Worm (Caenorhabditis elegans) whole organism, L2 larva: ENCODE data around the gene taf-11.1.
A peak's percentile ranks its signal among the peaks of the same experiment; 100 is the strongest.

ENCODE experiments used
- C34F6.9 ChIP-seq: fragments of 150-350 bp; optimal IDR thresholded peaks from 2 replicates; lab custom pipeline; 2014; ENCODE audit warnings: missing biosample characterization, missing genetic modification characterization
- F13H6.1 ChIP-seq: sonication (generic microtip); optimal IDR thresholded peaks from 2 replicates; lab custom pipeline; 2016; ENCODE audit warnings: missing genetic modification characterization, missing compliant biosample characterization
- R02D3.7 ChIP-seq: fragments of 150-350 bp; optimal IDR thresholded peaks from 2 replicates; lab custom pipeline; 2014; ENCODE audit warnings: missing biosample characterization, missing genetic modification characterization
- ZK546.5 ChIP-seq: sonication (generic microtip); optimal IDR thresholded peaks from 2 replicates; lab custom pipeline; 2017; ENCODE audit warnings: missing biosample characterization, missing genetic modification characterization
- ama-1 ChIP-seq: fragments of 150-350 bp; optimal IDR thresholded peaks from 2 replicates; lab custom pipeline; 2018; ENCODE audit warnings: inconsistent platforms
- blmp-1 ChIP-seq: sonication (generic microtip); optimal IDR thresholded peaks from 2 replicates; lab custom pipeline; 2017; ENCODE audit warnings: missing genetic modification characterization, mild to moderate bottlenecking, missing compliant biosample characterization, antibody characterized with exemption, moderate library complexity; ENCODE audit not compliant: insufficient read depth
- ceh-16 ChIP-seq: fragments of 150-350 bp; optimal IDR thresholded peaks from 2 replicates; lab custom pipeline; 2014; ENCODE audit warnings: missing biosample characterization, missing genetic modification characterization
- ceh-82 ChIP-seq: fragments of 150-350 bp; optimal IDR thresholded peaks from 2 replicates; lab custom pipeline; 2014; ENCODE audit warnings: missing biosample characterization, missing genetic modification characterization
- crh-2 ChIP-seq: sonication (generic microtip); optimal IDR thresholded peaks from 2 replicates; lab custom pipeline; 2017; ENCODE audit warnings: missing biosample characterization, missing genetic modification characterization
- dmd-4 ChIP-seq: sonication (generic microtip); optimal IDR thresholded peaks from 2 replicates; lab custom pipeline; 2017; ENCODE audit warnings: missing biosample characterization, missing genetic modification characterization
- egl-27 ChIP-seq: sonication (generic microtip); optimal IDR thresholded peaks from 3 replicates; lab custom pipeline; 2017; ENCODE audit warnings: missing biosample characterization, missing genetic modification reagents, missing genetic modification characterization
- elt-1 ChIP-seq: fragments of 150-350 bp; optimal IDR thresholded peaks from 2 replicates; lab custom pipeline; 2014; ENCODE audit warnings: missing biosample characterization, missing genetic modification characterization
- elt-3 ChIP-seq: sonication (generic microtip); optimal IDR thresholded peaks from 2 replicates; lab custom pipeline; 2017; ENCODE audit warnings: missing biosample characterization, missing genetic modification characterization
- fos-1 ChIP-seq: fragments of 150-350 bp; optimal IDR thresholded peaks from 2 replicates; lab custom pipeline; 2014; ENCODE audit warnings: missing biosample characterization, missing genetic modification characterization
- gmeb-1 ChIP-seq: fragments of 150-350 bp; optimal IDR thresholded peaks from 2 replicates; lab custom pipeline; 2014; ENCODE audit warnings: missing biosample characterization, missing genetic modification characterization
- lin-11 ChIP-seq: fragments of 150-350 bp; sonication (generic microtip); optimal IDR thresholded peaks from 2 replicates; lab custom pipeline; 2014; ENCODE audit warnings: missing biosample characterization, missing genetic modification characterization, inconsistent platforms, mixed read lengths
- lin-13 ChIP-seq: fragments of 150-350 bp; optimal IDR thresholded peaks from 2 replicates; lab custom pipeline; 2014; ENCODE audit warnings: missing biosample characterization, missing genetic modification reagents, missing genetic modification characterization
- lin-39 ChIP-seq: fragments of 150-350 bp; optimal IDR thresholded peaks from 2 replicates; lab custom pipeline; 2014; ENCODE audit warnings: missing biosample characterization, missing genetic modification reagents, missing genetic modification characterization
- lsy-2 ChIP-seq, 2 experiments: fragments of 150-350 bp in 1 of 2; sonication (generic microtip) in 1 of 2; optimal IDR thresholded peaks; 2 replicates each; lab custom pipeline; 2014 to 2017; ENCODE audit warnings: missing biosample characterization in 2 of 2, missing genetic modification characterization in 2 of 2
- mab-5 ChIP-seq: fragments of 150-350 bp; optimal IDR thresholded peaks from 2 replicates; lab custom pipeline; 2014; ENCODE audit warnings: missing biosample characterization, missing genetic modification characterization
- nhr-10 ChIP-seq: sonication (generic microtip); optimal IDR thresholded peaks from 2 replicates; lab custom pipeline; 2017; ENCODE audit warnings: missing biosample characterization, missing genetic modification characterization
- nhr-11 ChIP-seq: fragments of 150-350 bp; optimal IDR thresholded peaks from 2 replicates; lab custom pipeline; 2014; ENCODE audit warnings: missing biosample characterization, missing genetic modification characterization
- nhr-129 ChIP-seq: fragments of 150-350 bp; optimal IDR thresholded peaks from 2 replicates; lab custom pipeline; 2014; ENCODE audit warnings: missing biosample characterization, missing genetic modification characterization
- nhr-21 ChIP-seq: fragments of 150-350 bp; optimal IDR thresholded peaks from 2 replicates; lab custom pipeline; 2014; ENCODE audit warnings: missing biosample characterization, missing genetic modification characterization
- nhr-25 ChIP-seq: fragments of 150-350 bp; sonication (generic microtip); optimal IDR thresholded peaks from 3 replicates; lab custom pipeline; 2014; ENCODE audit warnings: missing biosample characterization, missing genetic modification characterization
- nhr-6 ChIP-seq: fragments of 150-350 bp; optimal IDR thresholded peaks from 2 replicates; lab custom pipeline; 2014; ENCODE audit warnings: missing biosample characterization, missing genetic modification characterization
- nhr-77 ChIP-seq: fragments of 150-350 bp; optimal IDR thresholded peaks from 2 replicates; lab custom pipeline; 2014; ENCODE audit warnings: missing biosample characterization, missing genetic modification characterization
- sem-4 ChIP-seq: fragments of 150-350 bp; optimal IDR thresholded peaks from 2 replicates; lab custom pipeline; 2014; ENCODE audit warnings: missing biosample characterization, missing genetic modification reagents, missing genetic modification characterization
- skn-1 ChIP-seq: sonication (generic microtip); optimal IDR thresholded peaks from 2 replicates; lab custom pipeline; 2017; ENCODE audit warnings: missing biosample characterization, missing genetic modification characterization
- sma-3 ChIP-seq: sonication (generic microtip); optimal IDR thresholded peaks from 2 replicates; lab custom pipeline; 2016; ENCODE audit warnings: missing genetic modification reagents, missing genetic modification characterization, missing compliant biosample characterization
- sma-9 ChIP-seq, 2 experiments: fragments of 150-350 bp in 1 of 2; sonication (generic microtip) in 1 of 2; optimal IDR thresholded peaks; 2 replicates each; lab custom pipeline; 2014 to 2016; ENCODE audit warnings: missing genetic modification characterization in 2 of 2, mild to moderate bottlenecking in 1 of 2, missing biosample characterization in 1 of 2, missing compliant biosample characterization in 1 of 2, missing genetic modification reagents in 1 of 2, moderate library complexity in 1 of 2
- snpc-4 ChIP-seq: fragments of 150-350 bp; optimal IDR thresholded peaks from 2 replicates; lab custom pipeline; 2014; ENCODE audit warnings: missing biosample characterization, missing genetic modification characterization
- unc-55 ChIP-seq: fragments of 150-350 bp; sonication (generic microtip); optimal IDR thresholded peaks from 3 replicates; lab custom pipeline; 2014; ENCODE audit warnings: missing biosample characterization, missing genetic modification reagents, missing genetic modification characterization
- zag-1 ChIP-seq: fragments of 150-350 bp; optimal IDR thresholded peaks from 2 replicates; lab custom pipeline; 2014; ENCODE audit warnings: missing biosample characterization, missing genetic modification characterization

The taf-11.1 gene

ce11 chrX:4265283-4265907 lies 10.4 kb downstream of the taf-11.1 start, which contains the start of gene coel-1:
coel-1 (plus strand) TSS chrX:4265663.
- TF ChIP-seq crh-2 (tag; lab: Kevin White, UChicago) = peak; percentile 30
- peak; percentile 82 for TF ChIP-seq nhr-129 (tag; lab: Kevin White, UChicago)
- no peak for TF ChIP-seq lin-39
- TF ChIP-seq nhr-21 = no peak
- TF ChIP-seq fos-1 (tag; lab: Kevin White, UChicago) = peak; percentile 43
- TF ChIP-seq lin-13 = no peak
- no peak for TF ChIP-seq elt-3 (tag; lab: Kevin White, UChicago)
- TF ChIP-seq nhr-11 = no peak
- peak; percentile 24 for TF ChIP-seq sma-3
- peak; percentile 29 for TF ChIP-seq sem-4 (tag; lab: Kevin White, UChicago)
- TF ChIP-seq F13H6.1 (tag; lab: Kevin White, UChicago) = peak; percentile 70
- no peak for TF ChIP-seq egl-27 (tag; lab: Kevin White, UChicago)
- peak; percentile 62 for TF ChIP-seq unc-55
- TF ChIP-seq lsy-2 (tag; optimal IDR thresholded peaks at IDR 0.05; lab: Kevin White, UChicago) = peak in 1 of 2 experiments; percentile 10
- TF ChIP-seq ama-1 = peak; percentile 4
- TF ChIP-seq nhr-25 (tag; lab: Kevin White, UChicago) = peak; percentile 64
- TF ChIP-seq zag-1 = no peak
- peak; percentile 57 for TF ChIP-seq blmp-1 (tag; lab: Kevin White, UChicago)
- no peak for TF ChIP-seq nhr-10 (tag; lab: Kevin White, UChicago)
- peak; percentile 67 for TF ChIP-seq C34F6.9 (tag; lab: Kevin White, UChicago)
- TF ChIP-seq sma-9 (GFP tag; optimal IDR thresholded peaks at IDR 0.05; lab: Kevin White, UChicago) = peak; percentile 72
- TF ChIP-seq sma-9 (tag; optimal IDR thresholded peaks at IDR 0.05; lab: Kevin White, UChicago) = no peak

- TF ChIP-seq lin-11 (tag; lab: Kevin White, UChicago) (no peak), nhr-77 (no peak), lsy-2 (tag; optimal IDR thresholded peaks at IDR 0.05; lab: Kevin White, UChicago) (peak in 1 of 2 experiments; percentile 5), unc-55 (no peak), elt-1 (tag; lab: Kevin White, UChicago) (no peak), ZK546.5 (no peak), nhr-129 (tag; lab: Kevin White, UChicago) (peak; percentile 53), dmd-4 (tag; lab: Kevin White, UChicago) (no peak), sma-9 (GFP tag; optimal IDR thresholded peaks at IDR 0.05; lab: Kevin White, UChicago) (peak; percentile 35), sma-9 (tag; optimal IDR thresholded peaks at IDR 0.05; lab: Kevin White, UChicago) (no peak)
- TF ChIP-seq, all 48 proteins: peak for 3
Observed at ce11 chrX:4266178-4266931, 11.4 kb downstream of the taf-11.1 start.

- TF ChIP-seq C34F6.9 (tag; lab: Kevin White, UChicago) (no peak), nhr-77 (no peak), R02D3.7 (no peak), elt-1 (tag; lab: Kevin White, UChicago) (no peak), gmeb-1 (tag; lab: Kevin White, UChicago) (no peak), snpc-4 (tag; lab: Kevin White, UChicago) (no peak), nhr-6 (tag; lab: Kevin White, UChicago) (no peak)
Observed at ce11 chrX:4268396-4268795, 13.4 kb downstream of the taf-11.1 start.

ce11 chrX:4273614-4274013 lies 18.6 kb downstream of the taf-11.1 start, which contains the start of gene C52B9.10:
C52B9.10 (plus strand) TSS chrX:4273914.
- no peak for TF ChIP-seq elt-3 (tag; lab: Kevin White, UChicago)
- TF ChIP-seq nhr-6 (tag; lab: Kevin White, UChicago) = no peak
- TF ChIP-seq zag-1 = no peak
- no peak for TF ChIP-seq skn-1 (tag; lab: Kevin White, UChicago)
- no peak for TF ChIP-seq ceh-16 (tag; lab: Kevin White, UChicago)
- no peak for TF ChIP-seq mab-5 (tag; lab: Kevin White, UChicago)
- TF ChIP-seq elt-1 (tag; lab: Kevin White, UChicago) = no peak
- no peak for TF ChIP-seq ceh-82
- no peak for TF ChIP-seq crh-2 (tag; lab: Kevin White, UChicago)
- no peak for TF ChIP-seq sma-9 (GFP tag; optimal IDR thresholded peaks at IDR 0.05; lab: Kevin White, UChicago)
- TF ChIP-seq sma-9 (tag; optimal IDR thresholded peaks at IDR 0.05; lab: Kevin White, UChicago) = no peak
